Fruit fly (Drosophila melanogaster) whole organism, embryonic: Measurements from ENCODE around the gene Lrch.

Source experiments
- B-H2 ChIP-seq: fragments of 200-800 bp; sonication (Bioruptor generic); optimal IDR thresholded peaks from 2 replicates; lab custom pipeline; 2018; ENCODE audit warnings: missing biosample characterization, mild to moderate bottlenecking, missing genetic modification characterization
- Bdp1 ChIP-seq: fragments of 200-800 bp; sonication (Bioruptor generic); optimal IDR thresholded peaks from 3 replicates; lab custom pipeline; 2016; ENCODE audit warnings: missing biosample characterization, missing genetic modification characterization
- CG12769 ChIP-seq: fragments of 200-800 bp; sonication (Bioruptor generic); optimal IDR thresholded peaks from 2 replicates; lab custom pipeline; 2019; ENCODE audit warnings: missing biosample characterization, mild to moderate bottlenecking, missing genetic modification characterization, moderate library complexity
- CG13424 ChIP-seq: fragments of 200-800 bp; sonication (Bioruptor generic); optimal IDR thresholded peaks from 2 replicates; lab custom pipeline; 2019; ENCODE audit warnings: missing biosample characterization, mild to moderate bottlenecking, missing genetic modification characterization, moderate library complexity
- CG14965 ChIP-seq: fragments of 200-800 bp; sonication (Bioruptor generic); optimal IDR thresholded peaks from 2 replicates; lab custom pipeline; 2016; ENCODE audit warnings: missing biosample characterization, missing genetic modification characterization, borderline replicate concordance
- CG15269 ChIP-seq: fragments of 200-800 bp; sonication (Bioruptor generic); optimal IDR thresholded peaks from 2 replicates; lab custom pipeline; 2018; ENCODE audit warnings: missing biosample characterization, mild to moderate bottlenecking, missing genetic modification characterization, moderate library complexity
- CG1647 ChIP-seq: fragments of 200-800 bp; sonication (Bioruptor generic); optimal IDR thresholded peaks from 3 replicates; lab custom pipeline; 2016; ENCODE audit warnings: missing biosample characterization, missing genetic modification characterization
- CG32532 ChIP-seq: fragments of 200-800 bp; sonication (Bioruptor generic); IDR thresholded peaks from 2 replicates; pipeline ENCODE4 v1.3.6; 2022; ENCODE audit warnings: missing biosample characterization, missing genetic modification characterization
- CG4328 ChIP-seq: fragments of 200-800 bp; sonication (Bioruptor generic); optimal IDR thresholded peaks from 3 replicates; lab custom pipeline; 2017; ENCODE audit warnings: missing biosample characterization, missing genetic modification reagents, missing genetic modification characterization
- CG4360 ChIP-seq: fragments of 200-800 bp; sonication (Bioruptor generic); IDR thresholded peaks from 2 replicates; pipeline ENCODE4 v1.3.6; 2022; ENCODE audit warnings: missing biosample characterization, missing genetic modification characterization
- CG5953 ChIP-seq: fragments of 200-800 bp; sonication (Bioruptor generic); IDR thresholded peaks from 2 replicates; pipeline ENCODE4 v1.3.6; 2022; ENCODE audit warnings: missing biosample characterization, missing genetic modification characterization
- CG6272 ChIP-seq: fragments of 200-800 bp; sonication (Bioruptor generic); IDR thresholded peaks from 2 replicates; pipeline ENCODE4 v1.3.6; 2022; ENCODE audit warnings: missing biosample characterization, missing genetic modification characterization
- CG7357 ChIP-seq: fragments of 200-800 bp; sonication (Bioruptor generic); IDR thresholded peaks from 3 replicates; pipeline ENCODE4 v1.3.6; 2022; ENCODE audit warnings: missing biosample characterization, missing genetic modification characterization
- CG7839 ChIP-seq: fragments of 200-800 bp; sonication (Bioruptor generic); optimal IDR thresholded peaks from 3 replicates; lab custom pipeline; 2018; ENCODE audit warnings: missing biosample characterization, mild to moderate bottlenecking, missing genetic modification characterization, moderate library complexity
- CG7987 ChIP-seq: fragments of 200-800 bp; sonication (Bioruptor generic); optimal IDR thresholded peaks from 2 replicates; lab custom pipeline; 2018; ENCODE audit warnings: missing biosample characterization, mild to moderate bottlenecking, missing genetic modification characterization, moderate library complexity
- CkIIα-i1 ChIP-seq: fragments of 200-800 bp; sonication (Bioruptor generic); IDR thresholded peaks from 2 replicates; pipeline ENCODE4 v1.3.6; 2022; ENCODE audit warnings: missing biosample characterization, missing genetic modification characterization
- CrebB ChIP-seq: fragments of 200-800 bp; sonication (Bioruptor generic); optimal IDR thresholded peaks from 3 replicates; lab custom pipeline; 2018; ENCODE audit warnings: missing biosample characterization, mild to moderate bottlenecking, missing genetic modification characterization
- Dfd ChIP-seq, 2 experiments: fragments of >200 bp; optimal IDR thresholded peaks; 2 replicates each; lab custom pipeline; 2017; ENCODE audit warnings: missing biosample characterization in 2 of 2, missing genetic modification characterization in 2 of 2
- Drgx ChIP-seq: fragments of 200-800 bp; sonication (Bioruptor generic); IDR thresholded peaks from 2 replicates; pipeline ENCODE4 v1.3.6; 2022; ENCODE audit warnings: missing biosample characterization, missing genetic modification characterization
- Fer1 ChIP-seq: fragments of 200-800 bp; sonication (Bioruptor generic); optimal IDR thresholded peaks from 2 replicates; lab custom pipeline; 2017; ENCODE audit warnings: missing biosample characterization, mild to moderate bottlenecking, missing genetic modification characterization
- H2.0 ChIP-seq: fragments of 200-800 bp; sonication (Bioruptor generic); IDR thresholded peaks from 2 replicates; pipeline ENCODE4 v1.3.6; 2022; ENCODE audit warnings: missing biosample characterization, missing genetic modification characterization
- HHEX ChIP-seq: fragments of 200-800 bp; sonication (Bioruptor generic); optimal IDR thresholded peaks from 3 replicates; lab custom pipeline; 2017; ENCODE audit warnings: missing biosample characterization, mild to moderate bottlenecking, missing genetic modification characterization, missing genetic modification reagents
- Hr78 ChIP-seq, 2 experiments: fragments of 200-800 bp in 1 of 2; fragments of >200 bp in 1 of 2; sonication (Bioruptor generic) in 1 of 2; optimal IDR thresholded peaks; 2 replicates each; lab custom pipeline; 2017 to 2019; ENCODE audit warnings: missing biosample characterization in 2 of 2, missing genetic modification characterization in 2 of 2, mild to moderate bottlenecking in 1 of 2, moderate library complexity in 1 of 2
- Myb ChIP-seq: fragments of 200-800 bp; sonication (Bioruptor generic); optimal IDR thresholded peaks from 2 replicates; lab custom pipeline; 2016; ENCODE audit warnings: missing biosample characterization, missing genetic modification characterization
- Optix ChIP-seq: fragments of 200-800 bp; sonication (Bioruptor generic); IDR thresholded peaks from 3 replicates; pipeline ENCODE4 v1.3.6; 2022; ENCODE audit warnings: missing biosample characterization, missing genetic modification characterization
- Pdp1 ChIP-seq, 2 experiments: fragments of 200-800 bp; sonication (Bioruptor generic); optimal IDR thresholded peaks; 3 replicates each; lab custom pipeline; 2016; ENCODE audit warnings: missing biosample characterization in 2 of 2, missing genetic modification characterization in 2 of 2, mild to moderate bottlenecking in 1 of 2, moderate library complexity in 1 of 2
- Sry-δ ChIP-seq: fragments of 200-800 bp; sonication (Bioruptor generic); optimal IDR thresholded peaks from 2 replicates; lab custom pipeline; 2016; ENCODE audit warnings: missing biosample characterization, missing genetic modification characterization
- Tbp ChIP-seq: fragments of >200 bp; optimal IDR thresholded peaks from 2 replicates; lab custom pipeline; 2018; ENCODE audit warnings: missing biosample characterization, missing genetic modification characterization
- ab ChIP-seq: fragments of 200-800 bp; sonication (Bioruptor generic); optimal IDR thresholded peaks from 2 replicates; lab custom pipeline; 2016; ENCODE audit warnings: missing biosample characterization, missing genetic modification characterization
- cad ChIP-seq: fragments of >200 bp; optimal IDR thresholded peaks from 2 replicates; lab custom pipeline; 2017; ENCODE audit warnings: missing biosample characterization, missing genetic modification characterization
- da ChIP-seq: fragments of 200-800 bp; sonication (Bioruptor generic); optimal IDR thresholded peaks from 2 replicates; lab custom pipeline; 2016; ENCODE audit warnings: missing biosample characterization, missing genetic modification characterization
- eve ChIP-seq, 2 experiments: fragments of >200 bp; optimal IDR thresholded peaks; 2 replicates each; lab custom pipeline; 2017; ENCODE audit warnings: missing biosample characterization in 2 of 2, missing genetic modification characterization in 2 of 2
- ewg ChIP-seq: fragments of 200-800 bp; sonication (Bioruptor generic); optimal IDR thresholded peaks from 3 replicates; lab custom pipeline; 2017; ENCODE audit warnings: mild to moderate bottlenecking, missing biosample characterization, missing genetic modification reagents, missing genetic modification characterization
- gce ChIP-seq: fragments of 200-800 bp; sonication (Bioruptor generic); IDR thresholded peaks from 3 replicates; pipeline ENCODE4 v1.3.6; 2022; ENCODE audit warnings: missing biosample characterization, missing genetic modification characterization
- gcm2 ChIP-seq: fragments of 200-800 bp; sonication (Bioruptor generic); optimal IDR thresholded peaks from 2 replicates; lab custom pipeline; 2016; ENCODE audit warnings: missing biosample characterization, missing genetic modification characterization
- gem ChIP-seq: fragments of 200-800 bp; sonication (Bioruptor generic); optimal IDR thresholded peaks from 2 replicates; lab custom pipeline; 2019; ENCODE audit warnings: missing biosample characterization, mild to moderate bottlenecking, missing genetic modification characterization, moderate library complexity
- hth ChIP-seq: fragments of >200 bp; optimal IDR thresholded peaks from 2 replicates; lab custom pipeline; 2017; ENCODE audit warnings: inconsistent platforms
- ind ChIP-seq: fragments of 200-800 bp; sonication (Bioruptor generic); optimal IDR thresholded peaks from 3 replicates; lab custom pipeline; 2016; ENCODE audit warnings: missing biosample characterization, missing genetic modification characterization
- kni ChIP-seq: fragments of 200-800 bp; sonication (Bioruptor generic); optimal IDR thresholded peaks from 3 replicates; lab custom pipeline; 2017; ENCODE audit warnings: mild to moderate bottlenecking, missing biosample characterization, missing genetic modification reagents, missing genetic modification characterization
- lilli ChIP-seq: fragments of 200-800 bp; sonication (Bioruptor generic); optimal IDR thresholded peaks from 3 replicates; lab custom pipeline; 2016; ENCODE audit warnings: missing biosample characterization, missing genetic modification characterization
- mld ChIP-seq: fragments of 200-800 bp; sonication (Bioruptor generic); IDR thresholded peaks from 3 replicates; pipeline ENCODE4 v1.3.6; 2022; ENCODE audit warnings: missing biosample characterization, missing genetic modification characterization; ENCODE audit not compliant: partially characterized antibody
- nerfin-2 ChIP-seq: fragments of 200-800 bp; sonication (Bioruptor generic); IDR thresholded peaks from 2 replicates; pipeline ENCODE4 v1.3.6; 2022; ENCODE audit warnings: missing biosample characterization, missing genetic modification characterization; ENCODE audit not compliant: partially characterized antibody
- pan ChIP-seq, 4 experiments: fragments of >200 bp in 3 of 4; fragments of 200-800 bp in 1 of 4; sonication (Bioruptor generic) in 1 of 4; optimal IDR thresholded peaks in 3 of 4; IDR thresholded peaks in 1 of 4; 2 replicates each; pipeline versions ENCODE4 v1.3.6 to Lab custom; 2017 to 2022; ENCODE audit warnings: missing biosample characterization in 2 of 4, missing genetic modification characterization in 2 of 4, mixed read lengths in 1 of 4
- pnt ChIP-seq: fragments of 200-800 bp; sonication (Bioruptor generic); optimal IDR thresholded peaks from 3 replicates; lab custom pipeline; 2016; ENCODE audit warnings: missing biosample characterization, missing genetic modification characterization
- sc ChIP-seq, 3 experiments: fragments of >200 bp in 2 of 3; fragments of 200-800 bp in 1 of 3; sonication (Bioruptor generic) in 1 of 3; optimal IDR thresholded peaks; 2 replicates in 2 of 3; 3 replicates in 1 of 3; lab custom pipeline; 2017; ENCODE audit warnings: mild to moderate bottlenecking in 1 of 3, missing biosample characterization in 1 of 3, missing genetic modification characterization in 1 of 3, missing genetic modification reagents in 1 of 3
- shn ChIP-seq: fragments of 200-800 bp; sonication (Bioruptor generic); optimal IDR thresholded peaks from 3 replicates; lab custom pipeline; 2016; ENCODE audit warnings: missing biosample characterization, missing genetic modification characterization
- slp2 ChIP-seq: fragments of 200-800 bp; sonication (Bioruptor generic); optimal IDR thresholded peaks from 2 replicates; lab custom pipeline; 2016; ENCODE audit warnings: missing biosample characterization, missing genetic modification characterization
- ssp ChIP-seq: fragments of 200-800 bp; sonication (Bioruptor generic); IDR thresholded peaks from 2 replicates; pipeline ENCODE4 v1.3.6; 2022; ENCODE audit warnings: missing biosample characterization, missing genetic modification characterization
- unc-4 ChIP-seq: fragments of 200-800 bp; sonication (Bioruptor generic); IDR thresholded peaks from 2 replicates; pipeline ENCODE4 v1.3.6; 2022; ENCODE audit warnings: missing biosample characterization, missing genetic modification characterization; ENCODE audit not compliant: partially characterized antibody
- zfh1 ChIP-seq: fragments of 200-800 bp; sonication (Bioruptor generic); IDR thresholded peaks from 3 replicates; pipeline ENCODE4 v1.3.6; 2022; ENCODE audit warnings: missing biosample characterization, missing genetic modification characterization

The Lrch gene

dm6 chr2L:17427929-17428456 lies 44.1 kb upstream of the Lrch start (continued):
- TF ChIP-seq pan (optimal IDR thresholded peaks at IDR 0.05; lab: Kevin White, UChicago) (no peak), pan (GFP tag; optimal IDR thresholded peaks at IDR 0.05 in 1 of 2, IDR thresholded peaks at IDR 0.05 in 1 of 2) (no peak), Dfd (GFP tag; optimal IDR thresholded peaks at IDR 0.05; lab: Kevin White, UChicago) (no peak), mld (GFP tag; lab: Robert Waterston, UW) (0 out of 3 replicates have a peak, but pooled peaks have one; percentile 26), H2.0 (GFP tag; lab: Robert Waterston, UW) (no peak), CkIIα-i1 (GFP tag; lab: Robert Waterston, UW) (no peak), zfh1 (GFP tag; lab: Robert Waterston, UW) (no peak), CrebB (tag; lab: Kevin White, UChicago) (no peak), ssp (GFP tag; lab: Robert Waterston, UW) (no peak), CG15269 (tag; lab: Kevin White, UChicago) (peak; percentile 38), hth (no peak), Tbp (GFP tag; lab: Kevin White, UChicago) (no peak), Sry-δ (GFP tag; lab: Kevin White, UChicago) (no peak), nerfin-2 (GFP tag; lab: Robert Waterston, UW) (no peak), shn (GFP tag; lab: Kevin White, UChicago) (no peak), Bdp1 (GFP tag; lab: Kevin White, UChicago) (no peak), eve (GFP tag; optimal IDR thresholded peaks at IDR 0.05; lab: Kevin White, UChicago) (no peak), Pdp1 (GFP tag; optimal IDR thresholded peaks at IDR 0.05; lab: Kevin White, UChicago) (peak in 1 of 2 experiments; percentile 53), kni (no peak), Hr78 (GFP tag; optimal IDR thresholded peaks at IDR 0.05; lab: Kevin White, UChicago) (peak in 1 of 2 experiments; percentile 24), CG4328 (no peak), CG14965 (GFP tag; lab: Kevin White, UChicago) (no peak), pnt (no peak), gcm2 (no peak), Myb (no peak), CG7987 (peak; percentile 19), lilli (GFP tag; lab: Kevin White, UChicago) (no peak), Optix (GFP tag; lab: Robert Waterston, UW) (no peak), unc-4 (no peak), CG4360 (no peak), Drgx (GFP tag; lab: Robert Waterston, UW) (peak; percentile 49; the same call in 1 of the 2 replicates), slp2 (no peak), gce (GFP tag; lab: Robert Waterston, UW) (no peak; the same call in 2 of the 3 replicates), cad (GFP tag; lab: Kevin White, UChicago) (no peak), CG6272 (GFP tag; lab: Robert Waterston, UW) (no peak), ind (no peak), ab (GFP tag; lab: Kevin White, UChicago) (no peak), CG1647 (GFP tag; lab: Kevin White, UChicago) (no peak), CG32532 (GFP tag; lab: Robert Waterston, UW) (peak; percentile 19; the same call in 1 of the 2 replicates), da (GFP tag; lab: Kevin White, UChicago) (no peak), B-H2 (GFP tag; lab: Kevin White, UChicago) (no peak), CG5953 (GFP tag; lab: Robert Waterston, UW) (no peak), ewg (GFP tag; lab: Kevin White, UChicago) (no peak), CG7357 (no peak), CG12769 (tag; lab: Kevin White, UChicago) (peak; percentile 24), gem (peak; percentile 7), Fer1 (GFP tag; lab: Kevin White, UChicago) (peak; percentile 22), CG7839 (tag; lab: Kevin White, UChicago) (no peak), HHEX (peak; percentile 18), CG13424 (tag; lab: Kevin White, UChicago) (peak; percentile 3), sc (optimal IDR thresholded peaks at IDR 0.05; lab: Kevin White, UChicago) (no peak), sc (GFP tag; optimal IDR thresholded peaks at IDR 0.05; lab: Kevin White, UChicago) (no peak)
